Worm (Caenorhabditis elegans) whole organism, L1 larva: ENCODE data around the gene clec-164.

Experiments
- ama-1 ChIP-seq: fragments of 150-350 bp; optimal IDR thresholded peaks from 2 replicates; lab custom pipeline; 2014
- ceh-90 ChIP-seq: sonication (generic microtip); optimal IDR thresholded peaks from 2 replicates; lab custom pipeline; 2016; ENCODE audit warnings: missing genetic modification characterization, missing compliant biosample characterization
- egl-27 ChIP-seq, 2 experiments: fragments of 150-350 bp in 1 of 2; sonication (generic microtip); optimal IDR thresholded peaks; 3 replicates each; lab custom pipeline; 2017 to 2018; ENCODE audit warnings: missing biosample characterization in 2 of 2, missing genetic modification characterization in 2 of 2, missing genetic modification reagents in 2 of 2
- lir-3 ChIP-seq: sonication (generic microtip); optimal IDR thresholded peaks from 2 replicates; lab custom pipeline; 2016; ENCODE audit warnings: mild to moderate bottlenecking, missing genetic modification characterization, moderate library complexity, missing compliant biosample characterization; ENCODE audit not compliant: poor library complexity
- nhr-237 ChIP-seq: fragments of 150-350 bp; optimal IDR thresholded peaks from 2 replicates; lab custom pipeline; 2014; ENCODE audit warnings: missing biosample characterization, missing genetic modification characterization
- nhr-28 ChIP-seq: fragments of 150-350 bp; optimal IDR thresholded peaks from 2 replicates; lab custom pipeline; 2014; ENCODE audit warnings: missing biosample characterization, missing genetic modification characterization
- nhr-71 ChIP-seq: sonication (generic microtip); optimal IDR thresholded peaks from 2 replicates; lab custom pipeline; 2016; ENCODE audit warnings: mild to moderate bottlenecking, missing genetic modification characterization, moderate library complexity, missing compliant biosample characterization
- nhr-90 ChIP-seq: sonication (generic microtip); optimal IDR thresholded peaks from 2 replicates; lab custom pipeline; 2016; ENCODE audit warnings: mild to moderate bottlenecking, missing genetic modification characterization, missing compliant biosample characterization; ENCODE audit not compliant: poor library complexity
- skn-1 ChIP-seq: fragments of 150-350 bp; optimal IDR thresholded peaks from 2 replicates; lab custom pipeline; 2014; ENCODE audit warnings: missing biosample characterization, missing genetic modification characterization
- unc-30 ChIP-seq: sonication (generic microtip); optimal IDR thresholded peaks from 2 replicates; lab custom pipeline; 2017; ENCODE audit warnings: missing biosample characterization, missing genetic modification characterization
- unc-86 ChIP-seq: sonication (generic microtip); optimal IDR thresholded peaks from 2 replicates; lab custom pipeline; 2016; ENCODE audit warnings: missing genetic modification characterization, missing compliant biosample characterization

- TF ChIP-seq ama-1 (lab: Kevin White, UChicago), result no peak
- TF ChIP-seq unc-86 (tag; lab: Kevin White, UChicago), result no peak
- no peak for TF ChIP-seq nhr-237 (tag; lab: Kevin White, UChicago)
- TF ChIP-seq unc-30 (tag; lab: Kevin White, UChicago), result no peak
- no peak for TF ChIP-seq egl-27 (tag; optimal IDR thresholded peaks at IDR 0.05; lab: Kevin White, UChicago)
- TF ChIP-seq nhr-90, result no peak
- TF ChIP-seq nhr-71, result no peak
- no peak for TF ChIP-seq lir-3 (tag; lab: Kevin White, UChicago)
- no peak for TF ChIP-seq ceh-90 (tag; lab: Kevin White, UChicago)
- no peak for TF ChIP-seq nhr-28 (tag; lab: Kevin White, UChicago)
- TF ChIP-seq skn-1 (tag; lab: Kevin White, UChicago), result no peak
Observed at ce11 chrIV:736447-736846, 20.0 kb downstream of the clec-164 start, which contains the start of gene kvs-5.
